Worm (Caenorhabditis elegans): ENCODE data around the gene R03D7.2.

Gene R03D7.2

DNA sequence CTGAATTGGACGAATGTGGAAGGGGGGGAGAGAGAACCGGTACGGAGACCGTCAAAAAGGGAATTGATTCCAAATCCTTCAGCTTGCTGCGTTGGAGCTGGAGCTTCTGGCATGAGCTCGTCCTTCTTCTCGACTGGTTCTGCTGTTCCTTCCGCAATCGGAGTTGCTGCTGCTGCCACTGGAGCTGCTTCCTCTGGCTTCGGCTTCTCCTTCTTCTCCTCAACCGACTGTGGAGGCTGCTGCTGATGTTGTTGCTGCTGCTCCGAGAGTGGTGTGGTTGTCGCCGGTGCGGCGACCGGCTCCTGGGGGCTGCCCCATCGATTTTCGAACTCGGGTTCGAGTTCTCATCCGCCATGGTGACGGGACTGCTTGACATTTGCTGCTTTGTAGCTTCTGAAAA is at the start of gene R03D7.2:
R03D7.2 (minus strand) TSS at position 399 of the 400 bp plus-strand sequence.
- TF ChIP-seq klf-2 (GFP tag; conservative IDR thresholded peaks at IDR 0.05) (no peak), med-1 (GFP tag; optimal IDR thresholded peaks at IDR 0.05; ENCODE audit: insufficient read depth) (no peak), flt-1 (GFP tag; IDR thresholded peaks at IDR 0.05) (no peak), T22C8.4 (GFP tag; IDR thresholded peaks at IDR 0.05) (no peak), tab-1 (GFP tag; IDR thresholded peaks at IDR 0.05) (no peak)

DNA sequence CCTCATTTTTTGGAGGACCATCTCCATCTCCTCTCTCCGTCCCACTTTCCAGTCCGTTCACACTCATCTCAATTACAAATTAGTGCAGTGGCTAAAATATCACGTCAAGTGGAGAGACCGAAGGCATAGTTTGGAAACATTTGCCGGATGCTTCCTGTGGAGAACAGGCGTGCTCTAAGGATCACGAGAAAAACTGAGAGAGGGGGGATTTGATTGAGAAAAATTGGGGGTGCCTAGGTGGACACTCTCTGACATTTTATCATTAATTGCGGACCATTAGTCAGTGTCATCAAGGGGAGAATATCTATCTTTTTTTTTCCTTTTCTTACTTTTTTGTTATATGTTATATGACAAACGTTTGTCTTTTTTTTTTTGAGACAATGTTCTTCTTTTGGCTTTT is 47.0 kb upstream of the R03D7.2 start:
- TF ChIP-seq ztf-23 (GFP tag; IDR thresholded peaks at IDR 0.05) (no peak), ztf-29 (GFP tag; IDR thresholded peaks at IDR 0.05) (no peak), cog-1 (tag; optimal IDR thresholded peaks at IDR 0.05) (no peak), tab-1 (GFP tag; IDR thresholded peaks at IDR 0.05) (no peak), ref-1 (GFP tag; conservative IDR thresholded peaks at IDR 0.05) (no peak), flt-1 (GFP tag; IDR thresholded peaks at IDR 0.05) (no peak), klf-2 (GFP tag; conservative IDR thresholded peaks at IDR 0.05) (no peak), med-1 (GFP tag; optimal IDR thresholded peaks at IDR 0.05; ENCODE audit: insufficient read depth) (no peak)

DNA sequence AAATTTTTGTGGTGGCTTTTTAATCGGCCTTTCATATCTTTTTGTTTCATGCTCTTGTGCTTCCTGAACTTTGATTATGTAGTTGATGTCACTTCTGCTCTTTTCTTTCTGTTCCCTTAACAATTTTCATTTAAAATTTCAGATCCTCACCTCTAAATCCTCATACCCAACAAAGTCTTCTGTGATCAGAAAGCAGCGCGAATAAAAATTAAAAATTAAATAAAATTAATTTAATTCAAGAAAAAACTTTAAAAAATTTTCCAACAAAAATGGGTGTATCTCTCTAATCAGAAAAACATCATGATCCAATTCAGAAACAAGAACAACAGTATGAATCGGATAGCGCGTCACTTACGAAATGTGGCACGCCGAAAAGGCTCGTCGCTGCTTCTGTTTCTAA is 40.3 kb upstream of the R03D7.2 start, which contains the start of gene ptp-3:
ptp-3 (plus strand) TSS at position 301 of the 400 bp plus-strand sequence.
- TF ChIP-seq tab-1 (GFP tag; IDR thresholded peaks at IDR 0.05) (no peak), T22C8.4 (GFP tag; IDR thresholded peaks at IDR 0.05) (no peak)

DNA sequence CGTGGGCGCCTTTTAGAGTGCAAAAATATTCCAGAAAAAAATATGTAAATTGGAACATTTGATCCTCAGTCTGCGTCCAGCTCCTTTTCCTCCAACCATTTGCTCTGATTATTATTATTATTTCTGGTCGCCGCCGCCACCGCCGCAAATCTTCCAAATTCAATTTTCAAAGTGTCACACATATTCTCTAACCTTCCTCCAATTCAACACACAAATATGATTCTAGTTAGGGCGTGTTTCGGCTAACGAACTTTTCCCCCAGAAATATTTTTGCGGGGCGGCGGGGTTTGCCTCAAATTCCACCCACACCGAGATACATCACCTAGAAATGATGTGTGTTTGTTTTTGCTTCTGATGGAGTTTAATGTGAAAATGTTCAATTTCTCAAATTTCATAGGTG is 36.7 kb upstream of the R03D7.2 start:
- no peak for TF ChIP-seq ztf-23 (GFP tag; IDR thresholded peaks at IDR 0.05)
- TF ChIP-seq klf-2 (GFP tag; conservative IDR thresholded peaks at IDR 0.05) = no peak
- no peak for TF ChIP-seq ztf-29 (GFP tag; IDR thresholded peaks at IDR 0.05)
- no peak for TF ChIP-seq cog-1 (tag; optimal IDR thresholded peaks at IDR 0.05)

DNA sequence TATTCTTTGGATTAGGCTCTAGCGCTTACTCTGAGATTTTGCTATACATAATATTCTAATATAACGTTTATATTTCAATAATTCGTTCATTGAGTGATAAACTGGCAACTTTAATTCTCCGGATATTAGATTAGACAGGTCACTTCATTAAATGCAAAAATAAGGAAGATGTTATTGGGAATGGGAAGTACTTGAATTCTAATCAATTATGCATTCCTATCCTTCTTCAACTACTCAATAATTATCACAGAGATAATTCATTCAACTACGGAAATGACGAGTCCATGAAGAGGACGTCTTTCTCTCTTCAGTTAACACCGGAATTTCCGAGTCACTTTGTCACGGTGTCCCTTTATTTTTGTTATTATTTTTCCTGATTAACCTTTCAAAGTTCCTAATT is 35.6 kb upstream of the R03D7.2 start:
- no peak for TF ChIP-seq klf-2 (GFP tag; conservative IDR thresholded peaks at IDR 0.05)
- no peak for TF ChIP-seq ztf-29 (GFP tag; IDR thresholded peaks at IDR 0.05)
- TF ChIP-seq tab-1 (GFP tag; IDR thresholded peaks at IDR 0.05) = no peak
- no peak for TF ChIP-seq med-1 (GFP tag; optimal IDR thresholded peaks at IDR 0.05; ENCODE audit: insufficient read depth)
- TF ChIP-seq T22C8.4 (GFP tag; IDR thresholded peaks at IDR 0.05) = no peak
- TF ChIP-seq ztf-23 (GFP tag; IDR thresholded peaks at IDR 0.05) = no peak
- no peak for TF ChIP-seq flt-1 (GFP tag; IDR thresholded peaks at IDR 0.05)
- no peak for TF ChIP-seq ref-1 (GFP tag; conservative IDR thresholded peaks at IDR 0.05)
- TF ChIP-seq cog-1 (tag; optimal IDR thresholded peaks at IDR 0.05) = no peak

DNA sequence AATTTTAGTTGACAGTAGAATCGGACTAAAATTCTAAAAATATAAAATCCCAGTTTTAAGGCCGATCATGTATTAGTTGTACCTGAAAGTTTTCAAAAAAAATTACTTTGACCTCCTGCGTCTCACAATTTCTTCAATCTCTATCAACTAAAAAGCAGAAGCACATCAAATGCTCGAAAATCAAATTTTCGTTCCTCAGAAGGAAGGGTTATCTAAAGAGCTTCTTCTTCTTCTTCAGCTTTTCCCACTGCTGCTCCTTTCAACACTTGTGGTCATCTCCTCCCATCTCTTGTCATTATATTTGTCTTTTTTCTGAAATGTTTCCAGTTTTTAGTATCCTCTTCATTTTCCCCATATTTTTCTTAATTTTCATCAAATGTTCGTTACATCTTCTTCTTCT is 29.8 kb upstream of the R03D7.2 start:
- TF ChIP-seq cog-1 (tag; optimal IDR thresholded peaks at IDR 0.05) (no peak), ref-1 (GFP tag; conservative IDR thresholded peaks at IDR 0.05) (no peak), med-1 (GFP tag; optimal IDR thresholded peaks at IDR 0.05; ENCODE audit: insufficient read depth) (no peak), klf-2 (GFP tag; conservative IDR thresholded peaks at IDR 0.05) (no peak), ztf-29 (GFP tag; IDR thresholded peaks at IDR 0.05) (no peak), flt-1 (GFP tag; IDR thresholded peaks at IDR 0.05) (no peak), tab-1 (GFP tag; IDR thresholded peaks at IDR 0.05) (no peak), T22C8.4 (GFP tag; IDR thresholded peaks at IDR 0.05) (no peak), ztf-23 (GFP tag; IDR thresholded peaks at IDR 0.05) (no peak)

DNA sequence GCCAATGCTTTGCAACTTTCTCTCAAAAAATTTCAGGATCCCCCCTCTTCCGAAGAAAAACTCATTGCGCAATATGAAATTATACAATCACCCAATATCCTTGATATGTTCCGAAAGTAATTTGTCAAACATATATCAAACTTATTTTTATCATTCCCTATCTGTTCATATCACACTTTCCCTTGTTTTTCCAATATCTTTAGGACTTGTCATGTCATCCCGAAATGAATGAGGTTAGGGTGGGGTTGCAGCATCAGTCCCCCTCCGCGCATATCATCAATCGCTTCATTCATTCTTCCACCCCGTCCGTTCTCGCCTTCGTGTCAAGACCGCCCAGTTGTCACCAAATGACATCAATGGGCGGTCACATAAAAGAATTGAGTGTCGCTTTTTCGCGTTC is 24.7 kb upstream of the R03D7.2 start:
- TF ChIP-seq T22C8.4 (GFP tag; IDR thresholded peaks at IDR 0.05) (no peak), flt-1 (GFP tag; IDR thresholded peaks at IDR 0.05) (no peak), klf-2 (GFP tag; conservative IDR thresholded peaks at IDR 0.05) (no peak), tab-1 (GFP tag; IDR thresholded peaks at IDR 0.05) (no peak), med-1 (GFP tag; optimal IDR thresholded peaks at IDR 0.05; ENCODE audit: insufficient read depth) (no peak), ztf-29 (GFP tag; IDR thresholded peaks at IDR 0.05) (no peak), ref-1 (GFP tag; conservative IDR thresholded peaks at IDR 0.05) (no peak), ztf-23 (GFP tag; IDR thresholded peaks at IDR 0.05) (no peak), cog-1 (tag; optimal IDR thresholded peaks at IDR 0.05) (no peak)

DNA sequence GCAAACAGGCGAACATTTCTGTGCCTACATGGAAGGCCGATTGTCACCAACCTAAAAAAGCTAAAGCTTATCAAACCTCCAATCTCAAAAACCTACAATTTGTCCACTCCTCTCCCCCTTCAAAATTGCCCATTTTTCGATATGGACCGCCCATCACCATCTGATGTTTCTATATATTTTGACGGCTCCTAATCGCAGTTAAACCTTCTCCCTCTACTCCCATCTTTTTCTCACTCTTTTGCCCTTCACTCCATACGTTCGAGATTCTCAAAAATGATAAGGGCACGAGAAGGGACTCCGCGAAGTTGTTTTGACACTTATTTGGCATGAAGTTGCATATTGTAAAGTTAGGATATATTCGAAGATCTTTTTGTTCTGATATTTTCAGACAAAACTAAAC is 24.2 kb upstream of the R03D7.2 start:
- TF ChIP-seq ztf-29 (GFP tag; IDR thresholded peaks at IDR 0.05) = no peak
- no peak for TF ChIP-seq klf-2 (GFP tag; conservative IDR thresholded peaks at IDR 0.05)
- TF ChIP-seq T22C8.4 (GFP tag; IDR thresholded peaks at IDR 0.05) = no peak
- TF ChIP-seq ref-1 (GFP tag; conservative IDR thresholded peaks at IDR 0.05) = no peak
- no peak for TF ChIP-seq cog-1 (tag; optimal IDR thresholded peaks at IDR 0.05)
- TF ChIP-seq tab-1 (GFP tag; IDR thresholded peaks at IDR 0.05) = no peak
- TF ChIP-seq flt-1 (GFP tag; IDR thresholded peaks at IDR 0.05) = no peak
- no peak for TF ChIP-seq med-1 (GFP tag; optimal IDR thresholded peaks at IDR 0.05; ENCODE audit: insufficient read depth)

DNA sequence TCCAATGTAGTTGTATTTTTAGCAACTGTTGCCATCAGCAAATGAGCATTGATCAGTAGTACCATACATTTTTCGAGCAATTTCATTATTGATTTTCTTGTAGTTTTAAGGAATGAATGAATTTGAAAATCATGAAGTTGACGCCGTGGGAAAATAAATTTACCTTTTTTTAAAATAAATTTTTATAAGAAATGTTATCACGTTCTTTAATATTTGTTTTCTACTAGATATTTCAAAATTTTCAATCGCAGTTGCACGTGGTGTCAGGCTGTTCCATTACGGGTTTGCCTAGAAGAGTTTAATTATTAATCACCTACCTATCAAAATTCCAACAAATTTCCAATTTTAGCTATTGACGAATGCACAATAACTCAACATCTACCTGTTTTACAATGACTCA is 21.8 kb upstream of the R03D7.2 start, which contains the start of gene R03D7.8:
R03D7.8 (minus strand) TSS at position 101 of the 400 bp plus-strand sequence.
- no peak for TF ChIP-seq klf-2 (GFP tag; conservative IDR thresholded peaks at IDR 0.05)
- TF ChIP-seq ztf-29 (GFP tag; IDR thresholded peaks at IDR 0.05) = no peak
- no peak for TF ChIP-seq flt-1 (GFP tag; IDR thresholded peaks at IDR 0.05)
- no peak for TF ChIP-seq med-1 (GFP tag; optimal IDR thresholded peaks at IDR 0.05; ENCODE audit: insufficient read depth)
- no peak for TF ChIP-seq cog-1 (tag; optimal IDR thresholded peaks at IDR 0.05)
- TF ChIP-seq T22C8.4 (GFP tag; IDR thresholded peaks at IDR 0.05) = no peak
- TF ChIP-seq ref-1 (GFP tag; conservative IDR thresholded peaks at IDR 0.05) = no peak
- no peak for TF ChIP-seq tab-1 (GFP tag; IDR thresholded peaks at IDR 0.05)
- TF ChIP-seq ztf-23 (GFP tag; IDR thresholded peaks at IDR 0.05) = no peak

DNA sequence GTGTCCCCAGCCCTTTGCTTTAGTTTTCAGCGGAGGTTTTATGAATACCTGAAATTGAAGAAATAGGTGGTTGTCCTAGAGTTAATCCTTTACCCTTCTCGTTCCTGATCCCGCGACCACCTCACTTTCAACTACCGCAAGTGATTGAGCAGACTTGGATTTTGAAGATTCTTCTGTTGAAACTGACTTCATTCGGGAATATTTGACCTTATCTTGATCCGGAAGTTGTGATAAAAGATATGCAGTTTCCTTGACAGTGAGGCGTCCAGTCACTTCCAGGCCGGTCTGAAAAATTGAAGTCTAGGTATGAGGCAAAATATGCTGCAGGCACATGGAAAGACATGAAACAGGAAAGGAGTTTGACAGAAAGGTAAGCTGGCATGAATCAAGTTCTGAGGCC is 20.1 kb upstream of the R03D7.2 start:
- no peak for TF ChIP-seq ztf-29 (GFP tag; IDR thresholded peaks at IDR 0.05)
- TF ChIP-seq med-1 (GFP tag; optimal IDR thresholded peaks at IDR 0.05; ENCODE audit: insufficient read depth) = no peak
- TF ChIP-seq T22C8.4 (GFP tag; IDR thresholded peaks at IDR 0.05) = no peak
- TF ChIP-seq ref-1 (GFP tag; conservative IDR thresholded peaks at IDR 0.05) = no peak
- TF ChIP-seq flt-1 (GFP tag; IDR thresholded peaks at IDR 0.05) = no peak
- no peak for TF ChIP-seq tab-1 (GFP tag; IDR thresholded peaks at IDR 0.05)
- no peak for TF ChIP-seq klf-2 (GFP tag; conservative IDR thresholded peaks at IDR 0.05)
- no peak for TF ChIP-seq ztf-23 (GFP tag; IDR thresholded peaks at IDR 0.05)
- TF ChIP-seq cog-1 (tag; optimal IDR thresholded peaks at IDR 0.05) = no peak
